Worm (Caenorhabditis elegans) whole organism, mixed stage, embryonic: Measurements from ENCODE around the gene rgs-9.

Source experiments
- M03D4.4 ChIP-seq: sonication (generic microtip); optimal IDR thresholded peaks from 2 replicates; lab custom pipeline; 2017; ENCODE audit warnings: mild to moderate bottlenecking, missing genetic modification characterization, missing compliant biosample characterization
- bed-3 ChIP-seq: fragments of 200-800 bp; sonication (Bioruptor generic); optimal IDR thresholded peaks from 3 replicates; lab custom pipeline; 2018; ENCODE audit warnings: mild to moderate bottlenecking, missing genetic modification characterization, moderate library complexity, missing compliant biosample characterization
- blmp-1 ChIP-seq: fragments of 150-350 bp; optimal IDR thresholded peaks from 2 replicates; lab custom pipeline; 2014; ENCODE audit warnings: missing biosample characterization, missing genetic modification characterization
- ceh-39 ChIP-seq: fragments of 150-350 bp; optimal IDR thresholded peaks from 2 replicates; lab custom pipeline; 2014; ENCODE audit warnings: missing biosample characterization, missing genetic modification characterization
- ceh-43 ChIP-seq: fragments of 200-800 bp; sonication (Bioruptor generic); optimal IDR thresholded peaks from 2 replicates; lab custom pipeline; 2018; ENCODE audit warnings: mild to moderate bottlenecking, missing genetic modification characterization, moderate library complexity, missing compliant biosample characterization
- ceh-83 ChIP-seq: fragments of 200-800 bp; sonication (Bioruptor generic); optimal IDR thresholded peaks from 2 replicates; lab custom pipeline; 2018; ENCODE audit warnings: mild to moderate bottlenecking, missing genetic modification characterization, missing compliant biosample characterization
- ces-1 ChIP-seq: fragments of 150-350 bp; optimal IDR thresholded peaks from 2 replicates; lab custom pipeline; 2014; ENCODE audit warnings: missing biosample characterization, missing genetic modification reagents, missing genetic modification characterization
- cnd-1 ChIP-seq: fragments of 200-800 bp; sonication (Bioruptor generic); optimal IDR thresholded peaks from 2 replicates; lab custom pipeline; 2018; ENCODE audit warnings: mild to moderate bottlenecking, missing genetic modification characterization, missing compliant biosample characterization
- drap-1 ChIP-seq: fragments of 200-800 bp; sonication (Bioruptor generic); optimal IDR thresholded peaks from 3 replicates; lab custom pipeline; 2018; ENCODE audit warnings: mild to moderate bottlenecking, missing genetic modification characterization, missing compliant biosample characterization
- elt-1 ChIP-seq: sonication (generic microtip); optimal IDR thresholded peaks from 2 replicates; lab custom pipeline; 2017; ENCODE audit warnings: missing genetic modification characterization, mild to moderate bottlenecking, missing compliant biosample characterization, antibody characterized with exemption, moderate library complexity, borderline replicate concordance; ENCODE audit not compliant: insufficient read depth
- elt-3 ChIP-seq: fragments of 150-350 bp; optimal IDR thresholded peaks from 2 replicates; lab custom pipeline; 2014; ENCODE audit warnings: missing biosample characterization, missing genetic modification characterization
- ham-2 ChIP-seq: fragments of 200-800 bp; sonication (Bioruptor generic); optimal IDR thresholded peaks from 2 replicates; lab custom pipeline; 2018; ENCODE audit warnings: mild to moderate bottlenecking, missing genetic modification characterization, missing compliant biosample characterization
- lin-13 ChIP-seq: fragments of 150-350 bp; optimal IDR thresholded peaks from 2 replicates; lab custom pipeline; 2014; ENCODE audit warnings: missing biosample characterization, missing genetic modification characterization
- lin-32 ChIP-seq: fragments of 200-800 bp; sonication (Bioruptor generic); optimal IDR thresholded peaks from 2 replicates; lab custom pipeline; 2018; ENCODE audit warnings: mild to moderate bottlenecking, missing genetic modification characterization, missing compliant biosample characterization
- lsy-2 ChIP-seq: fragments of 150-350 bp; optimal IDR thresholded peaks from 2 replicates; lab custom pipeline; 2014; ENCODE audit warnings: missing biosample characterization, missing genetic modification characterization
- mep-1 ChIP-seq: fragments of 150-350 bp; optimal IDR thresholded peaks from 2 replicates; lab custom pipeline; 2017; ENCODE audit warnings: missing biosample characterization, missing genetic modification reagents, missing genetic modification characterization, inconsistent platforms
- mls-2 ChIP-seq: sonication (generic microtip); optimal IDR thresholded peaks from 2 replicates; lab custom pipeline; 2016; ENCODE audit warnings: mild to moderate bottlenecking, missing genetic modification characterization, moderate library complexity, missing compliant biosample characterization
- nhr-12 ChIP-seq: fragments of 150-350 bp; optimal IDR thresholded peaks from 2 replicates; lab custom pipeline; 2014; ENCODE audit warnings: missing biosample characterization, missing genetic modification characterization
- nhr-2 ChIP-seq: fragments of 150-350 bp; optimal IDR thresholded peaks from 2 replicates; lab custom pipeline; 2014; ENCODE audit warnings: missing biosample characterization, missing genetic modification characterization
- nhr-237 ChIP-seq: fragments of 150-350 bp; optimal IDR thresholded peaks from 2 replicates; lab custom pipeline; 2014; ENCODE audit warnings: missing biosample characterization, missing genetic modification characterization
- nhr-28 ChIP-seq: fragments of 150-350 bp; optimal IDR thresholded peaks from 2 replicates; lab custom pipeline; 2014; ENCODE audit warnings: missing biosample characterization, missing genetic modification characterization
- nhr-76 ChIP-seq: sonication (generic microtip); optimal IDR thresholded peaks from 2 replicates; lab custom pipeline; 2017; ENCODE audit warnings: missing biosample characterization, missing genetic modification characterization
- pha-4 ChIP-seq: fragments of 150-350 bp; optimal IDR thresholded peaks from 2 replicates; lab custom pipeline; 2018; ENCODE audit warnings: missing biosample characterization, missing genetic modification reagents, missing genetic modification characterization
- sem-2 ChIP-seq: fragments of 200-800 bp; sonication (Bioruptor generic); optimal IDR thresholded peaks from 2 replicates; lab custom pipeline; 2018; ENCODE audit warnings: mild to moderate bottlenecking, missing genetic modification characterization, missing compliant biosample characterization
- snpc-4 ChIP-seq: fragments of 150-350 bp; optimal IDR thresholded peaks from 2 replicates; lab custom pipeline; 2014; ENCODE audit warnings: missing biosample characterization, missing genetic modification characterization
- sptf-1 ChIP-seq: sonication (generic microtip); optimal IDR thresholded peaks from 2 replicates; lab custom pipeline; 2017; ENCODE audit warnings: mild to moderate bottlenecking, missing genetic modification characterization, moderate library complexity, missing compliant biosample characterization
- tbx-8 ChIP-seq: fragments of 200-800 bp; sonication (Bioruptor generic); optimal IDR thresholded peaks from 2 replicates; lab custom pipeline; 2018; ENCODE audit warnings: mild to moderate bottlenecking, missing genetic modification characterization, moderate library complexity, missing compliant biosample characterization
- unc-120 ChIP-seq: sonication (generic microtip); optimal IDR thresholded peaks from 2 replicates; lab custom pipeline; 2017; ENCODE audit warnings: missing genetic modification characterization, missing compliant biosample characterization; ENCODE audit not compliant: poor library complexity, severe bottlenecking
- unc-39 ChIP-seq: fragments of 150-350 bp; optimal IDR thresholded peaks from 2 replicates; lab custom pipeline; 2014; ENCODE audit warnings: missing biosample characterization, missing genetic modification characterization
- unc-62 ChIP-seq: fragments of 150-350 bp; optimal IDR thresholded peaks from 2 replicates; lab custom pipeline; 2014; ENCODE audit warnings: missing biosample characterization, missing genetic modification reagents, missing genetic modification characterization
- zip-8 ChIP-seq: fragments of 150-350 bp; optimal IDR thresholded peaks from 2 replicates; lab custom pipeline; 2014; ENCODE audit warnings: missing biosample characterization, missing genetic modification characterization

The rgs-9 gene

DNA sequence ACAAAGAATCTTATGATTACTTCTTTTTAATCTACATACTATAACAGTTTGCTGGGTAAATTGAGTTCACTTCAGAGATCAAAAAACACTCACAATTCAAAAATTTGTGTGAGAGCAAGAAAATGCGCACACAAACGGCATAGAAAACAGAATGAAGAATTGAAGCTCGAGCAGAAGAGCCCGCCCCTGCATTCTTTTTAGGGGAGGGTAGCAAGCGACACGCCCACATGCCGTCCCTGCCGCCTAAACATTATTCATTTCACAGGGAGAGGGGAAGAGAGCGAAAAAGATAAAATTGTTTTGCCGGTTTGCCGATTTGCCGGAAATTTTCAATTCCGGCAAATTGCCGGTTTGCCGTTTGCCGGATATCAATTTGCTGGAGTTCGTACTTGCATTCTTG, 5.7 kb upstream of the rgs-9 start:
- TF ChIP-seq snpc-4 (tag; lab: Kevin White, UChicago) (no peak), ceh-39 (tag; lab: Kevin White, UChicago) (peak; percentile 2), nhr-12 (no peak), ces-1 (GFP tag; lab: Kevin White, UChicago) (peak; percentile 38), lin-13 (tag; lab: Kevin White, UChicago) (no peak), nhr-237 (peak; percentile 70), unc-120 (no peak), mls-2 (tag; lab: Kevin White, UChicago) (peak; percentile 1), blmp-1 (tag; lab: Kevin White, UChicago) (no peak), mep-1 (tag; lab: Kevin White, UChicago) (no peak), lin-32 (no peak), drap-1 (GFP tag; lab: Kevin White, UChicago) (peak; percentile 71), unc-39 (tag; lab: Kevin White, UChicago) (peak; percentile 9), zip-8 (tag; lab: Kevin White, UChicago) (no peak), ceh-83 (no peak), pha-4 (no peak), elt-3 (tag; lab: Kevin White, UChicago) (no peak), lsy-2 (tag; lab: Kevin White, UChicago) (peak; percentile 35)

- TF ChIP-seq nhr-76 (no peak), ceh-43 (GFP tag; lab: Kevin White, UChicago) (no peak), tbx-8 (GFP tag; lab: Kevin White, UChicago) (no peak), drap-1 (GFP tag; lab: Kevin White, UChicago) (no peak), M03D4.4 (tag; lab: Kevin White, UChicago) (no peak), blmp-1 (tag; lab: Kevin White, UChicago) (no peak), elt-1 (tag; lab: Kevin White, UChicago) (no peak)
Observed at ce11 chrX:1913257-1913656, 1.8 kb upstream of the rgs-9 start, which contains the start of gene ZC53.1. Gene ZC53.1, minus strand, starts transcription at chrX:1913357.

ce11 chrX:1917169-1917568, 2.1 kb downstream of the rgs-9 start, which contains the start of gene dot-1.5:
Gene dot-1.5, plus strand, starts transcription at chrX:1917469.
- TF ChIP-seq nhr-28 (tag; lab: Kevin White, UChicago), result no peak
- TF ChIP-seq unc-39 (tag; lab: Kevin White, UChicago), result no peak
- TF ChIP-seq pha-4, result no peak
- no peak for TF ChIP-seq unc-62
- TF ChIP-seq cnd-1 (tag; lab: Kevin White, UChicago), result no peak
- no peak for TF ChIP-seq mep-1 (tag; lab: Kevin White, UChicago)
- TF ChIP-seq snpc-4 (tag; lab: Kevin White, UChicago), result no peak
- TF ChIP-seq lin-13 (tag; lab: Kevin White, UChicago), result no peak
- no peak for TF ChIP-seq unc-120
- TF ChIP-seq nhr-237, result no peak
- TF ChIP-seq, all 35 proteins: peak for 0

DNA sequence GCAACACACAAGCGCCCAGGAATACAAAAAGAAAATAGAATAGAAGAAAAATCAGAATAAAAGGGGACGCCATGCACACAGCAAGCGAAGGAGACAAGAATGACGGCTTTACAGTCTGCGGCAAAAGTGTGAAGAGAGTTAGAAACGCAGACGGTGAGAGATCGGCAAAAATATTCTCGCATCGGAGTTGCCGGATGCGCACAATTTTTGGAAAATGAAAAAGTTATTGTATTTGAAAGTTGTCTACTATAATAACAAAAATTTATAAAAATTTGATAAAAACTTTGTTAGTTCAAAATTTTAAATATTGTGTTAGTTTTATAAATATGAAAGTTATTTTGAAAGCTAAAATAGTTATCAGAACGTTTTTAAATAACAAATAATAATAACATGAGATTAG, 7.2 kb downstream of the rgs-9 start, which contains the start of gene ZC53.22:
ZC53.22 (minus strand) TSS at position 101 of the 400 bp plus-strand sequence.
- TF ChIP-seq ham-2 (GFP tag; lab: Kevin White, UChicago) (no peak), nhr-28 (tag; lab: Kevin White, UChicago) (no peak), pha-4 (no peak), tbx-8 (GFP tag; lab: Kevin White, UChicago) (no peak), lin-13 (tag; lab: Kevin White, UChicago) (no peak), snpc-4 (tag; lab: Kevin White, UChicago) (no peak), unc-120 (no peak), bed-3 (GFP tag; lab: Kevin White, UChicago) (no peak), elt-1 (tag; lab: Kevin White, UChicago) (no peak), nhr-237 (no peak), nhr-2 (tag; lab: Kevin White, UChicago) (no peak), sptf-1 (tag; lab: Kevin White, UChicago) (no peak)

ce11 chrX:1924138-1924537, 9.1 kb downstream of the rgs-9 start, which contains the start of gene ZC53.2:
Gene ZC53.2, minus strand, starts transcription at chrX:1924238.
- no peak for TF ChIP-seq ceh-83
- TF ChIP-seq pha-4, result no peak
- TF ChIP-seq zip-8 (tag; lab: Kevin White, UChicago), result no peak
- no peak for TF ChIP-seq ceh-43 (GFP tag; lab: Kevin White, UChicago)
- TF ChIP-seq unc-120, result no peak
- no peak for TF ChIP-seq tbx-8 (GFP tag; lab: Kevin White, UChicago)
- TF ChIP-seq unc-62, result no peak
- TF ChIP-seq lin-13 (tag; lab: Kevin White, UChicago), result no peak
- TF ChIP-seq snpc-4 (tag; lab: Kevin White, UChicago), result no peak
- no peak for TF ChIP-seq nhr-28 (tag; lab: Kevin White, UChicago)
- no peak for TF ChIP-seq sem-2
- no peak for TF ChIP-seq nhr-12
- TF ChIP-seq M03D4.4 (tag; lab: Kevin White, UChicago), result no peak
- TF ChIP-seq, all 35 proteins: peak for 0
